Worm (Caenorhabditis elegans): Measurements from ENCODE around the gene trap-2.

The trap-2 gene

ce11 chrX:769550-769949 lies 1.7 kb upstream of the trap-2 start:
- no peak for TF ChIP-seq unc-62 (GFP tag; optimal IDR thresholded peaks at IDR 0.05)

- TF ChIP-seq unc-62 (GFP tag; optimal IDR thresholded peaks at IDR 0.05) = no peak
Observed at ce11 chrX:763452-763851, 4.4 kb downstream of the trap-2 start, which contains the start of gene dyf-11. Gene dyf-11 (plus strand): TSS chrX:763752.

- no peak for TF ChIP-seq unc-62 (GFP tag; optimal IDR thresholded peaks at IDR 0.05)
Observed at ce11 chrX:760579-760978, 7.3 kb downstream of the trap-2 start.

ce11 chrX:759634-760033 lies 8.2 kb downstream of the trap-2 start, which contains the start of gene aex-3:
Gene aex-3 (minus strand): TSS chrX:759734.
- TF ChIP-seq unc-62 (GFP tag; optimal IDR thresholded peaks at IDR 0.05) = no peak

ce11 chrX:748319-748718 lies 19.6 kb downstream of the trap-2 start:
- TF ChIP-seq unc-62 (GFP tag; optimal IDR thresholded peaks at IDR 0.05) = no peak

ce11 chrX:736989-737388 lies 30.9 kb downstream of the trap-2 start:
- TF ChIP-seq unc-62 (GFP tag; optimal IDR thresholded peaks at IDR 0.05) = no peak

ce11 chrX:735572-735971 lies 32.3 kb downstream of the trap-2 start, which contains the start of gene npr-19:
Gene npr-19 (minus strand): TSS chrX:735672.
- no peak for TF ChIP-seq unc-62 (GFP tag; optimal IDR thresholded peaks at IDR 0.05)

- TF ChIP-seq unc-62 (GFP tag; optimal IDR thresholded peaks at IDR 0.05) = no peak
Observed at ce11 chrX:729062-729461, 38.8 kb downstream of the trap-2 start.

- no peak for TF ChIP-seq unc-62 (GFP tag; optimal IDR thresholded peaks at IDR 0.05)
Observed at ce11 chrX:727737-728136, 40.1 kb downstream of the trap-2 start.

- TF ChIP-seq unc-62 (GFP tag; optimal IDR thresholded peaks at IDR 0.05) = no peak
Observed at ce11 chrX:726295-726694, 41.6 kb downstream of the trap-2 start.

- no peak for TF ChIP-seq unc-62 (GFP tag; optimal IDR thresholded peaks at IDR 0.05)
Observed at ce11 chrX:725868-726267, 42.0 kb downstream of the trap-2 start, which contains the start of gene sli-1. Gene sli-1 (minus strand): TSS chrX:725968.

Data from whole organism, dauer.